Worm (Caenorhabditis elegans) whole organism, L4 larva: ENCODE results near the gene ncap-1.

Experiments used
- T26A8.4 ChIP-seq: fragments of 200-800 bp; sonication (Bioruptor generic); IDR thresholded peaks from 2 replicates; pipeline ENCODE4 v1.3.6; 2022; ENCODE audit warnings: missing genetic modification characterization, missing compliant biosample characterization
- jun-1 ChIP-seq: fragments of 150-350 bp; optimal IDR thresholded peaks from 2 replicates; lab custom pipeline; 2014; ENCODE audit warnings: missing biosample characterization, missing genetic modification reagents, missing genetic modification characterization
- madf-5 ChIP-seq, 2 experiments: fragments of 200-800 bp; sonication (Bioruptor generic); IDR thresholded peaks; 2 replicates each; pipeline ENCODE4 v1.3.6; 2022; ENCODE audit warnings: missing compliant biosample characterization in 2 of 2, missing genetic modification characterization in 2 of 2
- pqm-1 ChIP-seq: sonication (generic microtip); optimal IDR thresholded peaks from 2 replicates; lab custom pipeline; 2017; ENCODE audit warnings: missing biosample characterization, missing genetic modification characterization
- skn-1 ChIP-seq: fragments of 150-350 bp; optimal IDR thresholded peaks from 2 replicates; lab custom pipeline; 2014; ENCODE audit warnings: missing biosample characterization, missing genetic modification characterization
- snpc-4 ChIP-seq: fragments of 150-350 bp; optimal IDR thresholded peaks from 2 replicates; lab custom pipeline; 2014; ENCODE audit warnings: missing biosample characterization, missing genetic modification characterization
- ztf-7 ChIP-seq: fragments of 150-350 bp; optimal IDR thresholded peaks from 2 replicates; lab custom pipeline; 2014; ENCODE audit warnings: missing biosample characterization, missing genetic modification characterization

ce11 chrII:2937852-2938251, 18.7 kb upstream of the ncap-1 start, which contains the start of gene irld-65:
- TF ChIP-seq madf-5 (GFP tag; IDR thresholded peaks at IDR 0.05; lab: Robert Waterston, UW) (no peak), ztf-7 (tag; lab: Kevin White, UChicago) (no peak), jun-1 (no peak), pqm-1 (tag; lab: Kevin White, UChicago) (no peak), T26A8.4 (GFP tag; lab: Robert Waterston, UW) (no peak), skn-1 (no peak), snpc-4 (tag; lab: Kevin White, UChicago) (no peak)
